Worm (Caenorhabditis elegans) whole organism, young adult: Measurements from ENCODE around the gene C03E10.3.

Experiments
- B0035.1 ChIP-seq: sonication (generic microtip); optimal IDR thresholded peaks from 2 replicates; lab custom pipeline; 2016; ENCODE audit warnings: missing genetic modification characterization, mild to moderate bottlenecking, missing compliant biosample characterization, missing genotype, missing genetic modification reagents
- C06A6.2 ChIP-seq: fragments of 200-800 bp; sonication (Bioruptor generic); conservative IDR thresholded peaks from 2 replicates; pipeline ENCODE4 v1.3.6; 2022; ENCODE audit warnings: missing genetic modification characterization, missing compliant biosample characterization
- F33H1.4 ChIP-seq: fragments of 200-800 bp; sonication (Bioruptor generic); IDR thresholded peaks from 2 replicates; pipeline ENCODE4 v1.3.6; 2022; ENCODE audit warnings: missing genetic modification reagents, missing genetic modification characterization, missing compliant biosample characterization
- F37B4.10 ChIP-seq: fragments of 200-800 bp; sonication (Bioruptor generic); IDR thresholded peaks from 2 replicates; pipeline ENCODE4 v1.3.6; 2022; ENCODE audit warnings: missing genetic modification characterization, missing compliant biosample characterization
- F39B2.1 ChIP-seq: fragments of 200-800 bp; sonication (Bioruptor generic); IDR thresholded peaks from 2 replicates; pipeline ENCODE4 v1.3.6; 2022; ENCODE audit warnings: missing genetic modification reagents, missing genetic modification characterization, missing compliant biosample characterization
- F49E8.2 ChIP-seq: sonication (generic microtip); optimal IDR thresholded peaks from 3 replicates; lab custom pipeline; 2017; ENCODE audit warnings: missing genetic modification characterization, mild to moderate bottlenecking, missing compliant biosample characterization, antibody characterized with exemption, moderate library complexity; ENCODE audit not compliant: insufficient read depth
- F52B5.7 ChIP-seq: sonication (generic microtip); optimal IDR thresholded peaks from 2 replicates; lab custom pipeline; 2016; ENCODE audit warnings: mild to moderate bottlenecking, missing genetic modification characterization, missing compliant biosample characterization
- F55B11.4 ChIP-seq: sonication (generic microtip); optimal IDR thresholded peaks from 2 replicates; lab custom pipeline; 2016; ENCODE audit warnings: missing compliant biosample characterization, missing genetic modification characterization, borderline replicate concordance; ENCODE audit not compliant: insufficient read depth
- K11D2.4 ChIP-seq: fragments of 200-800 bp; sonication (Bioruptor generic); IDR thresholded peaks from 2 replicates; pipeline ENCODE4 v1.3.6; 2022; ENCODE audit warnings: missing genetic modification reagents, missing genetic modification characterization, missing compliant biosample characterization
- K12H6.12 ChIP-seq: fragments of 200-800 bp; sonication (Bioruptor generic); optimal IDR thresholded peaks from 2 replicates; lab custom pipeline; 2018; ENCODE audit warnings: mild to moderate bottlenecking, missing genetic modification characterization, missing compliant biosample characterization
- T26A5.8 ChIP-seq: sonication (generic microtip); optimal IDR thresholded peaks from 2 replicates; lab custom pipeline; 2016; ENCODE audit warnings: missing genetic modification characterization, missing compliant biosample characterization
- Y79H2A.3 ChIP-seq: fragments of 200-800 bp; sonication (Bioruptor generic); conservative IDR thresholded peaks from 2 replicates; pipeline ENCODE4 v1.3.6; 2022; ENCODE audit warnings: missing genetic modification reagents, missing genetic modification characterization, missing compliant biosample characterization
- Y95B8A.8 ChIP-seq: fragments of 200-800 bp; sonication (Bioruptor generic); IDR thresholded peaks from 2 replicates; pipeline ENCODE4 v1.3.6; 2022; ENCODE audit warnings: missing genetic modification reagents, missing genetic modification characterization, missing compliant biosample characterization
- ama-1 ChIP-seq, 3 experiments: fragments of 150-350 bp in 1 of 3; sonication (generic microtip) in 2 of 3; optimal IDR thresholded peaks; 2 replicates each; lab custom pipeline; 2014 to 2018; ENCODE audit warnings: missing biosample characterization in 2 of 3, missing genetic modification characterization in 2 of 3, missing genetic modification reagents in 2 of 3
- bed-2 ChIP-seq: fragments of 200-800 bp; sonication (Bioruptor generic); IDR thresholded peaks from 2 replicates; pipeline ENCODE4 v1.3.6; 2022; ENCODE audit warnings: missing genetic modification reagents, missing genetic modification characterization, missing compliant biosample characterization
- ccch-3 ChIP-seq: fragments of 200-800 bp; sonication (Bioruptor generic); optimal IDR thresholded peaks from 2 replicates; lab custom pipeline; 2018; ENCODE audit warnings: mild to moderate bottlenecking, missing genetic modification characterization, missing compliant biosample characterization
- cebp-1 ChIP-seq, 2 experiments: fragments of 200-800 bp in 1 of 2; sonication (Bioruptor generic) in 1 of 2; sonication (generic microtip) in 1 of 2; IDR thresholded peaks in 1 of 2; optimal IDR thresholded peaks in 1 of 2; 2 replicates each; pipeline versions ENCODE4 v1.3.6 to Lab custom; 2017 to 2022; ENCODE audit warnings: missing compliant biosample characterization in 2 of 2, missing genetic modification characterization in 2 of 2, mild to moderate bottlenecking in 1 of 2, missing genetic modification reagents in 1 of 2, moderate library complexity in 1 of 2
- ceh-100 ChIP-seq: fragments of 200-800 bp; sonication (Bioruptor generic); IDR thresholded peaks from 2 replicates; pipeline ENCODE4 v1.3.6; 2022; ENCODE audit warnings: missing genetic modification reagents, missing genetic modification characterization, missing compliant biosample characterization
- ceh-79 ChIP-seq: sonication (generic microtip); optimal IDR thresholded peaks from 2 replicates; lab custom pipeline; 2017; ENCODE audit warnings: mild to moderate bottlenecking, missing genetic modification characterization, missing compliant biosample characterization
- die-1 ChIP-seq: sonication (generic microtip); optimal IDR thresholded peaks from 2 replicates; lab custom pipeline; 2016; ENCODE audit warnings: missing genotype, mild to moderate bottlenecking, missing genetic modification characterization, missing compliant biosample characterization
- egl-18 ChIP-seq: fragments of 200-800 bp; sonication (Bioruptor generic); IDR thresholded peaks from 2 replicates; pipeline ENCODE4 v1.3.6; 2022; ENCODE audit warnings: missing genetic modification reagents, missing genetic modification characterization, missing compliant biosample characterization
- egl-44 ChIP-seq: fragments of 200-800 bp; sonication (Bioruptor generic); IDR thresholded peaks from 2 replicates; pipeline ENCODE4 v1.3.6; 2022; ENCODE audit warnings: missing genetic modification reagents, missing genetic modification characterization, missing compliant biosample characterization
- hlh-26 ChIP-seq: fragments of 200-800 bp; sonication (Bioruptor generic); conservative IDR thresholded peaks from 2 replicates; pipeline ENCODE4 v1.3.6; 2022; ENCODE audit warnings: missing genetic modification reagents, missing genetic modification characterization, missing compliant biosample characterization
- hrde-1 ChIP-seq: sonication (generic microtip); optimal IDR thresholded peaks from 2 replicates; lab custom pipeline; 2016; ENCODE audit warnings: missing genetic modification characterization, mild to moderate bottlenecking, missing compliant biosample characterization, moderate library complexity, missing genotype, missing genetic modification reagents, borderline replicate concordance
- let-607 ChIP-seq, 2 experiments: fragments of 200-800 bp in 1 of 2; sonication (Bioruptor generic) in 1 of 2; sonication (generic microtip) in 1 of 2; optimal IDR thresholded peaks; 2 replicates each; lab custom pipeline; 2016 to 2018; ENCODE audit warnings: mild to moderate bottlenecking in 2 of 2, missing compliant biosample characterization in 2 of 2, missing genetic modification characterization in 2 of 2, moderate library complexity in 2 of 2, missing genotype in 1 of 2
- lir-1 ChIP-seq: fragments of 200-800 bp; sonication (Bioruptor generic); conservative IDR thresholded peaks from 2 replicates; pipeline ENCODE4 v1.3.6; 2022; ENCODE audit warnings: missing genetic modification reagents, missing genetic modification characterization, missing compliant biosample characterization
- lsl-1 ChIP-seq: fragments of 200-800 bp; sonication (Bioruptor generic); optimal IDR thresholded peaks from 2 replicates; lab custom pipeline; 2018; ENCODE audit warnings: mild to moderate bottlenecking, missing genetic modification characterization, moderate library complexity, missing compliant biosample characterization
- madf-10 ChIP-seq: sonication (generic microtip); optimal IDR thresholded peaks from 2 replicates; lab custom pipeline; 2016; ENCODE audit warnings: mild to moderate bottlenecking, missing genetic modification characterization, missing compliant biosample characterization
- nfya-2 ChIP-seq: fragments of 200-800 bp; sonication (Bioruptor generic); IDR thresholded peaks from 2 replicates; pipeline ENCODE4 v1.3.6; 2022; ENCODE audit warnings: missing genetic modification reagents, missing genetic modification characterization, missing compliant biosample characterization
- nfyb-1 ChIP-seq: fragments of 200-800 bp; sonication (Bioruptor generic); IDR thresholded peaks from 2 replicates; pipeline ENCODE4 v1.3.6; 2022; ENCODE audit warnings: missing genetic modification reagents, missing genetic modification characterization, missing compliant biosample characterization
- nhr-179 ChIP-seq: sonication (generic microtip); optimal IDR thresholded peaks from 2 replicates; lab custom pipeline; 2016; ENCODE audit warnings: mild to moderate bottlenecking, missing genetic modification characterization, missing compliant biosample characterization
- nhr-90 ChIP-seq: sonication (generic microtip); optimal IDR thresholded peaks from 2 replicates; lab custom pipeline; 2016; ENCODE audit warnings: missing genotype, mild to moderate bottlenecking, missing genetic modification characterization, missing compliant biosample characterization
- somi-1 ChIP-seq: fragments of 200-800 bp; sonication (Bioruptor generic); optimal IDR thresholded peaks from 2 replicates; lab custom pipeline; 2018; ENCODE audit warnings: mild to moderate bottlenecking, missing genetic modification characterization, missing compliant biosample characterization
- unc-130 ChIP-seq: sonication (generic microtip); optimal IDR thresholded peaks from 2 replicates; lab custom pipeline; 2016; ENCODE audit warnings: missing genetic modification reagents, missing genetic modification characterization, missing compliant biosample characterization
- zfh-2 ChIP-seq: fragments of 200-800 bp; sonication (Bioruptor generic); conservative IDR thresholded peaks from 2 replicates; pipeline ENCODE4 v1.3.6; 2022; ENCODE audit warnings: missing genetic modification reagents, missing genetic modification characterization, missing compliant biosample characterization
- ztf-25 ChIP-seq: fragments of 200-800 bp; sonication (Bioruptor generic); IDR thresholded peaks from 2 replicates; pipeline ENCODE4 v1.3.6; 2022; ENCODE audit warnings: missing genetic modification reagents, missing genetic modification characterization, missing compliant biosample characterization

Gene C03E10.3

ce11 chrV:11304879-11305278 lies 18.7 kb downstream of the C03E10.3 start, which contains the start of gene srh-45:
srh-45 (minus strand) TSS chrV:11304979.
- TF ChIP-seq egl-18 (GFP tag; lab: Robert Waterston, UW) (no peak), nhr-179 (tag; lab: Kevin White, UChicago) (no peak), let-607 (tag; optimal IDR thresholded peaks at IDR 0.05; lab: Kevin White, UChicago) (no peak), F52B5.7 (tag; lab: Kevin White, UChicago) (no peak), ztf-25 (GFP tag; lab: Robert Waterston, UW) (no peak), nfya-2 (GFP tag; lab: Robert Waterston, UW) (no peak), hlh-26 (GFP tag; lab: Robert Waterston, UW) (no peak), F55B11.4 (tag; lab: Kevin White, UChicago) (no peak), cebp-1 (GFP tag; IDR thresholded peaks at IDR 0.05; lab: Robert Waterston, UW) (no peak), cebp-1 (tag; optimal IDR thresholded peaks at IDR 0.05; lab: Kevin White, UChicago) (no peak)
- TF ChIP-seq, all 124 proteins: peak for 0

- no peak for TF ChIP-seq ama-1 (optimal IDR thresholded peaks at IDR 0.05; lab: Kevin White, UChicago)
- TF ChIP-seq ama-1 (GFP tag; optimal IDR thresholded peaks at IDR 0.05; lab: Kevin White, UChicago): no peak
- no peak for TF ChIP-seq die-1
- TF ChIP-seq C06A6.2: no peak
- no peak for TF ChIP-seq F37B4.10 (GFP tag; lab: Robert Waterston, UW)
- no peak for TF ChIP-seq nhr-90 (tag; lab: Kevin White, UChicago)
- TF ChIP-seq K11D2.4 (GFP tag; lab: Robert Waterston, UW): no peak
- no peak for TF ChIP-seq ceh-79 (tag; lab: Kevin White, UChicago)
- TF ChIP-seq zfh-2 (GFP tag; lab: Robert Waterston, UW): no peak
- no peak for TF ChIP-seq ccch-3 (GFP tag; lab: Kevin White, UChicago)
- no peak for TF ChIP-seq Y95B8A.8
- TF ChIP-seq lir-1: no peak
- no peak for TF ChIP-seq lsl-1 (GFP tag; lab: Kevin White, UChicago)
- TF ChIP-seq T26A5.8 (tag; lab: Kevin White, UChicago): no peak
- TF ChIP-seq Y79H2A.3 (GFP tag; lab: Robert Waterston, UW): no peak
These were observed 21.6 kb downstream of the C03E10.3 start for ce11 chrV:11307781-11308180.

DNA sequence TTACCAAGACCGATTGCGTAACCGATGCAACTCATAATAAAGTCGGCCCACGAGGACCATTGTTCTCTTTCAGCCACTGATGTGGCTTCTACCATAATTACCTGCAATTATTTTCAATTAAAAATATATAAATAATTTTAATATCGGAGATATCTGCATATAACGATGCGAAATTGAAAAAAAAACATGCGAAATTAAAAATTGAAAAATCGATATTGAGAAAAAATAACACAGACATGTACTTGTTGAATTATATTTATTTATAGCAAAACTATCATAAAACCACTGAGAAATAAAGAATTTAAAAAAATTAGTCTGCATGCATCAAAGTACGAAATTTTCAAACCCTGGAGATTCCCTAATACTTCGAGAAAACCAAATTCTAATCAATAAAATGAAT lies 22.1 kb downstream of the C03E10.3 start, which contains the start of gene snf-11:
Gene snf-11, minus strand, starts transcription at position 101 of the 400 bp plus-strand sequence.
- no peak for TF ChIP-seq bed-2 (GFP tag; lab: Robert Waterston, UW)
- no peak for TF ChIP-seq ceh-100
- TF ChIP-seq madf-10 (tag; lab: Kevin White, UChicago): no peak
- TF ChIP-seq F49E8.2 (tag; lab: Kevin White, UChicago): no peak
- TF ChIP-seq unc-130 (GFP tag; lab: Kevin White, UChicago): no peak
- no peak for TF ChIP-seq hrde-1 (tag; lab: Kevin White, UChicago)
- no peak for TF ChIP-seq F39B2.1 (GFP tag; lab: Robert Waterston, UW)
- no peak for TF ChIP-seq B0035.1 (tag; lab: Kevin White, UChicago)
- no peak for TF ChIP-seq lir-1
- no peak for TF ChIP-seq K12H6.12 (tag; lab: Kevin White, UChicago)
- TF ChIP-seq nfyb-1 (GFP tag; lab: Robert Waterston, UW): no peak

- TF ChIP-seq K12H6.12 (tag; lab: Kevin White, UChicago) (peak; percentile 17), somi-1 (GFP tag; lab: Kevin White, UChicago) (peak; percentile 15), F33H1.4 (GFP tag; lab: Robert Waterston, UW) (no peak), egl-44 (GFP tag; lab: Robert Waterston, UW) (no peak), hrde-1 (tag; lab: Kevin White, UChicago) (no peak)
These were observed 22.7 kb downstream of the C03E10.3 start for ce11 chrV:11308915-11309314.
